Fruit fly (Drosophila melanogaster): ENCODE results near the gene Lk6.

The Lk6 gene

dm6 chr3R:11775207-11775606 lies 10.9 kb upstream of the Lk6 start (continued):
- TF ChIP-seq chm (GFP tag; IDR thresholded peaks at IDR 0.05) = no peak
- no peak for TF ChIP-seq CG5953 (GFP tag; IDR thresholded peaks at IDR 0.05)
- no peak for TF ChIP-seq Hr51 (GFP tag; optimal IDR thresholded peaks at IDR 0.05)
- TF ChIP-seq CG9932 (GFP tag; IDR thresholded peaks at IDR 0.05) = no peak
- no peak for TF ChIP-seq Hr39 (optimal IDR thresholded peaks at IDR 0.05)
- no peak for TF ChIP-seq CG18262 (tag; optimal IDR thresholded peaks at IDR 0.05)
- TF ChIP-seq Hr78 (GFP tag; optimal IDR thresholded peaks at IDR 0.05) = peak in 1 of 2 experiments; percentile 28
- no peak for TF ChIP-seq CG18764 (GFP tag; optimal IDR thresholded peaks at IDR 0.05)
- TF ChIP-seq CG3995 (GFP tag; optimal IDR thresholded peaks at IDR 0.05) = no peak
- TF ChIP-seq hkb (optimal IDR thresholded peaks at IDR 0.05) = no peak
- TF ChIP-seq hkb (GFP tag; IDR thresholded peaks at IDR 0.05) = no peak
- no peak for TF ChIP-seq ewg (GFP tag; optimal IDR thresholded peaks at IDR 0.05)
- no peak for TF ChIP-seq ERR (GFP tag; optimal IDR thresholded peaks at IDR 0.05)
- TF ChIP-seq ttk (GFP tag; IDR thresholded peaks at IDR 0.05) = no peak
- TF ChIP-seq Bgb (GFP tag; IDR thresholded peaks at IDR 0.05; ENCODE audit: partially characterized antibody) = no peak
- no peak for TF ChIP-seq CkIIα-i1 (GFP tag; IDR thresholded peaks at IDR 0.05)
- TF ChIP-seq Max (GFP tag; optimal IDR thresholded peaks at IDR 0.05) = no peak
- TF ChIP-seq CG2199 (GFP tag; IDR thresholded peaks at IDR 0.05) = 0 out of 3 replicates have a peak, but pooled peaks have one; percentile 79
- no peak for TF ChIP-seq grau (tag; optimal IDR thresholded peaks at IDR 0.05)
- TF ChIP-seq twi (tag; optimal IDR thresholded peaks at IDR 0.05) = peak; percentile 58
- no peak for TF ChIP-seq CG6175 (GFP tag; IDR thresholded peaks at IDR 0.05)
- no peak for TF ChIP-seq Hey (tag; optimal IDR thresholded peaks at IDR 0.05)
- TF ChIP-seq Dad (GFP tag; optimal IDR thresholded peaks at IDR 0.05) = no peak
- no peak for TF ChIP-seq CG31224 (GFP tag; IDR thresholded peaks at IDR 0.05)
- no peak for TF ChIP-seq inv (GFP tag; IDR thresholded peaks at IDR 0.05; ENCODE audit: partially characterized antibody)
- TF ChIP-seq jigr1 (GFP tag; IDR thresholded peaks at IDR 0.05) = no peak
- no peak for TF ChIP-seq HLH4C (GFP tag; IDR thresholded peaks at IDR 0.05; ENCODE audit: partially characterized antibody)
- TF ChIP-seq Six4 (GFP tag; optimal IDR thresholded peaks at IDR 0.05) = no peak
- TF ChIP-seq Dll (GFP tag; IDR thresholded peaks at IDR 0.05; ENCODE audit: partially characterized antibody) = no peak
- no peak for TF ChIP-seq CG42726 (GFP tag; IDR thresholded peaks at IDR 0.05; ENCODE audit: partially characterized antibody)
- no peak for TF ChIP-seq schlank (tag; optimal IDR thresholded peaks at IDR 0.05)
- TF ChIP-seq CG31365 (tag; optimal IDR thresholded peaks at IDR 0.05) = no peak
- TF ChIP-seq exex (tag; optimal IDR thresholded peaks at IDR 0.05) = no peak
- no peak for TF ChIP-seq sima (GFP tag; optimal IDR thresholded peaks at IDR 0.05)
- TF ChIP-seq kni (GFP tag; optimal IDR thresholded peaks at IDR 0.05) = peak; percentile 85
- TF ChIP-seq jumu (GFP tag; optimal IDR thresholded peaks at IDR 0.05) = no peak
- no peak for TF ChIP-seq gsb (GFP tag; IDR thresholded peaks at IDR 0.05)
- no peak for TF ChIP-seq nmo (GFP tag; optimal IDR thresholded peaks at IDR 0.05)
- peak; percentile 5 for TF ChIP-seq oc (tag; optimal IDR thresholded peaks at IDR 0.05)

- TF ChIP-seq ab (GFP tag; optimal IDR thresholded peaks at IDR 0.05) = no peak
- no peak for TF ChIP-seq CG14965 (GFP tag; optimal IDR thresholded peaks at IDR 0.05; ENCODE audit: borderline replicate concordance)
- no peak for TF ChIP-seq CG4730 (GFP tag; IDR thresholded peaks at IDR 0.05)
- TF ChIP-seq CG10209 (GFP tag; optimal IDR thresholded peaks at IDR 0.05) = peak; percentile 79
- TF ChIP-seq Nf-YA (GFP tag; IDR thresholded peaks at IDR 0.05) = no peak
- no peak for TF ChIP-seq dm (GFP tag; optimal IDR thresholded peaks at IDR 0.05)
- peak; percentile 27 for TF ChIP-seq CG11723 (GFP tag; optimal IDR thresholded peaks at IDR 0.05)
- no peak for TF ChIP-seq ase (GFP tag; IDR thresholded peaks at IDR 0.05)
- TF ChIP-seq pho (GFP tag; optimal IDR thresholded peaks at IDR 0.05) = peak; percentile 5
- TF ChIP-seq gsb (GFP tag; IDR thresholded peaks at IDR 0.05) = no peak
- peak; percentile 82 for TF ChIP-seq unpg (GFP tag; optimal IDR thresholded peaks at IDR 0.05)
- TF ChIP-seq CG2116 (GFP tag; optimal IDR thresholded peaks at IDR 0.05) = no peak
- TF ChIP-seq Optix (GFP tag; IDR thresholded peaks at IDR 0.05) = no peak
- TF ChIP-seq grau (tag; optimal IDR thresholded peaks at IDR 0.05) = peak; percentile 86
- TF ChIP-seq en (GFP tag; optimal IDR thresholded peaks at IDR 0.05) = no peak
- peak; percentile 70 for TF ChIP-seq Hand (GFP tag; optimal IDR thresholded peaks at IDR 0.05)
- no peak for TF ChIP-seq CG6813 (GFP tag; optimal IDR thresholded peaks at IDR 0.05)
Observed at dm6 chr3R:11773999-11774397, 9.7 kb upstream of the Lk6 start.
